Fruit fly (Drosophila melanogaster) S2 (cell line): Measurements from ENCODE around the gene Alp10.
A peak's percentile ranks its signal among the peaks of the same experiment; 100 is the strongest.

ENCODE experiments used
- CG8478 ChIP-seq: fragments of >200 bp; optimal IDR thresholded peaks from 2 replicates; lab custom pipeline; 2018
- CTCF ChIP-seq, 2 experiments: fragments of >200 bp; optimal IDR thresholded peaks; 2 replicates each; lab custom pipeline; 2018

The Alp10 gene

DNA sequence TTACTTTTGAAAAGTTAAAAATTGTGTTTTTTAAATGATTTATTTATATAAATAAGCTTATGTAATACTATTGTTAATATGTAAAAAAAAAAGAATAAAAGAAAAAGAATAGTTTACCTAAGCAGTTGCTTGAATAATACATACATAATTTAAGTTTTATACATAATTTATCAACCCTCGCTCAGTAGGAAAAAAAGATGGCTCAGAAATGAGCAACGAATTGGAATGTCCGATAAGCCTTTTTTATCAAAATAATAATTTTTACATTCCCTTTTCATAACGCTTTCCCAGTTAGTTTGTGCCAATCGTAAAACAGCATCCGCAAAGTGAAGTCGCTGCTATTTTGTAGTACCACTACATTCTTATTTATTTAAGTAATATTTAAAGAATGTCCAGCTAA is 9.4 kb upstream of the Alp10 start, which contains the start of gene mthl2:
Gene mthl2 (plus strand): TSS at position 301 of the 400 bp plus-strand sequence.
- no peak for TF ChIP-seq CG8478
- no peak for TF ChIP-seq CTCF (optimal IDR thresholded peaks at IDR 0.05; lab: Kevin White, UChicago)

dm6 chr3L:5603860-5604415 is 8.9 kb upstream of the Alp10 start, which contains the start of gene TM9SF3:
TSS of gene TM9SF3 (minus strand) at chr3L:5603979.
- TF ChIP-seq CTCF (optimal IDR thresholded peaks at IDR 0.05; lab: Kevin White, UChicago) (peak in 1 of 2 experiments; percentile 9), CG8478 (no peak)

dm6 chr3L:5599592-5599991 is 4.5 kb upstream of the Alp10 start, which contains the start of gene CG10591:
TSS of gene CG10591 (minus strand) at chr3L:5599692.
- TF ChIP-seq CG8478 (no peak), CTCF (optimal IDR thresholded peaks at IDR 0.05; lab: Kevin White, UChicago) (no peak)

DNA sequence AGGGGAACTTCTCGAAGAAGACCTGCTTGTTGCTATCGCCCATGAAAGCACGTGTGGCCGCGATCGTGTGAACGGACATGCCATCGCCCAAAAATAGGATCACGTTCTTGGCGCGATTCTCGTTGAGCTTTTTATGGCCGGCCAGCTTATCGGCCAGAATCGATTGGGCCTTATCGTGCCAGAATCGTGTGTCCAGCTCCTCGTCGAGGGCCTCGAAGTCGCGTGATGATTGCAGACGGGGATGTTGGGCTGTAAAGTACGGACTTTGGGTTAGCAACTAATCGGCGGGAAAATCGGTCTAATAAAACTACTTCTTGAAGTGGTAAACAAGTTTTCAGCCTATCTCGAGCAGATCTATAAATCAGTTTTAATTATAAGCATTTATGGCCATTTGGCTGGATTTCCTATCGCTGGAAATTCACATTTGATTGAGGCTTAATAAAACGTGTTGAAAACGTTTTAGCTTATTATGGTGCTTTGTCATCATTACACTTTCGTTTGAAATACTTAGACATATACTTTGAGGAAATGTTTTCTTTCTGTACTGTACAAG is 833 bp downstream of the Alp10 start:
- TF ChIP-seq CG8478: no peak

DNA sequence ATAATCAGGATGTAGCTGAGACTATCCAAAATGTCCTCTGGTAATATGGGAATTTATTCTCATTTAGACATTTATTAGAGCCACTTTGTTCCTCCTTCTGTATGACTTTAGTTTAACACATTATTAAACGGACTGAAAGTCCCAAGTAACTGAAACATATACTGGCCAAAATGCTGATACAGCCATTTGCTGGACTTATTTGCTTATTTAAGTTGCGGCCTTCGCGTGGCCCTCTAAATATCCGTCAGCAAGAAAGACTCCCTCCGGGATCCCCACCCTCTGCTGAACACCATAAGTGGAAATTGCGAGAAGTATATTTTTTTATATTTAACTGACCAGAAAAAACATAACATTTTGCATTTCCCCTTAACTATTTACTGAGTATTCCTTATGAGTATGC is 2.6 kb downstream of the Alp10 start, which contains the start of gene spo:
Gene spo (minus strand): TSS at position 135 of the 400 bp plus-strand sequence.
- TF ChIP-seq CTCF (optimal IDR thresholded peaks at IDR 0.05; lab: Kevin White, UChicago) (no peak), CG8478 (no peak)

dm6 chr3L:5583295-5583707 is 11.8 kb downstream of the Alp10 start:
- no peak for TF ChIP-seq CG8478
- peak in 1 of 2 experiments; percentile 56 for TF ChIP-seq CTCF (optimal IDR thresholded peaks at IDR 0.05; lab: Kevin White, UChicago)

DNA sequence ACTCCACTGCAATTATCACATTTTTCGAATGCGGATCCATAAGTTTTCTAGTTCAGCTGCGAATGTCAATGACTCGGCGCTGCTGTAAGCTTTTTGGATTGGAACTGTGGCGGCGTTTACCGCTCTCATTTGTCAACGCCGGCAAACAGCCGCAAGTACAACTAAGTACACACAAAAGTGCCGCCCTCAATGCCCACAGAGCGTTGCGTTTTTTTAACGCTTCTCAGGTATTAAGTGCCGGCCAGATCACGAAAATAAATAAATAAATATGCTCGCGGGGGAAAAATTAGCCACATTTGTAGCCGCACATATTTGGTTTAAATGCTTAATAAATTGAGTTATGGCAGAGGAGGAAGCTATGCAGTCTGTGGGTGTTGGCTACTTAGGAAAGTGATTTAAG is 13.5 kb downstream of the Alp10 start:
- TF ChIP-seq CG8478: no peak
- TF ChIP-seq CTCF (optimal IDR thresholded peaks at IDR 0.05; lab: Kevin White, UChicago): no peak

DNA sequence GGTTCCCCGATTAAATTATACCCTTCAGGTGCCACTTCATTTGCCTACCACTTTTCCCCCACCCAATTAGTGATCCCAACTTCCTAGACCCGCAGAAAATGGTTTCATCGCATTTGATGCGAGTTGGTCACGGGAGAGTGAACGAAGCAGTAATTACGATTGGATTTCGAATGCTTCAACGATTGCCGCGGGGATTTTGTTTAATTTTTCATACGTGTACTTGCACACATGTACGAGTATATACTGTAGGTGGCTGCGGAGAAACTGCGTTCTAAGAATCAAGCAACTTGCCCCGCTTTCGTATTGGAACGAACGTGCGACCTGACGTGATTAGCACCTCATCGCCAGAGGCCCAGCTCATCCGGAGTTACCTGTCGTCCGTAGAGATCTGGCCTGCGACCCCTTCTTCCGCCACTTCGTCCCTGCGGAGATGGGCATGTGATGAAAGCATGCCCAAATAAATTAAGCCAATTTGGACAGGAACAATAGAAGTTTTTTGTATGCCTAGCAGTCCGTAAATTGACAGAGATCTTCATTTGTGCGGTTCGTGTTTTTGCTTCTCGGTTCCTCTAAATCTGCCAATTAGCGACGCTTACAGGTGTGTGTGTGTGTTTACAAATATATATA is 14.5 kb downstream of the Alp10 start:
- TF ChIP-seq CG8478: no peak
- no peak for TF ChIP-seq CTCF (optimal IDR thresholded peaks at IDR 0.05; lab: Kevin White, UChicago)

DNA sequence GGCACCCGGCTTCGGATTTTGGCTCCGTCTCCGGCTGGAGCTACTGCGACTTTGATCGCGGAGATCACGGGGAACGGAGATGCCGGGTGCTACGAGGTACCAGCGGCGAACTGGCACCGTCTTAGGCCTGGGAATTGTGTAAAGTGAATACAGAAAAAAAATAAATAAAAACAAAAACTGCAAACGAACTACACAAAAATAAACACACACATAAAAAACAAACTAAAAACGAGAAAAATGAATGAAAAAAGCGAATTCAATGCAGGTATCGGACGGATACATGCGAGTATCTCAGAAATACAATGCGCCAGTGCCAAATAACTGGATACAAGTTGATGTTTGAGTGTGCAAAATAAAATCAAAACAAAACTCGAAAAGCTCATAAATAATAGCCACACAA is 15.3 kb downstream of the Alp10 start:
- no peak for TF ChIP-seq CTCF (optimal IDR thresholded peaks at IDR 0.05; lab: Kevin White, UChicago)
- no peak for TF ChIP-seq CG8478

DNA sequence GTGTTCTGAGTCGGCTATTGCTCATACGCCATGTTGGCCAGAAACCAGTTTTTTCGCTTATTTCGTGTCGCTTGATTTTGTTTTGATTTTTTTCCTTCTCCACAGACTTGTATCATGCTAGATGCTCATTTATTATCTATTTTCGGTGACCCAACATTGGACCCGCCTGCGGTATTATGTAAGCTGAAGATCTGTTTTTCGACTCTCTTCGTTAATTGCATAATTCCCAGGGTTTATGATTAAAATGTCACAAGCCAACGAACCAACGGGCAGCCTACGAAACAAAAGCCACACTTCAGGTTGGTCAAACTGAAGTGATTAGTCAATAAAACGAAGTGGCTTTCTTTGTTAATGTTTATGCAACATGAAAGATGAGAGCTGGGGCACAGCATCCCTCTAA is 16.5 kb downstream of the Alp10 start:
- TF ChIP-seq CG8478 (no peak), CTCF (optimal IDR thresholded peaks at IDR 0.05; lab: Kevin White, UChicago) (no peak)

- TF ChIP-seq CG8478: no peak
- no peak for TF ChIP-seq CTCF (optimal IDR thresholded peaks at IDR 0.05; lab: Kevin White, UChicago)
Observed at dm6 chr3L:5577250-5578138, 17.6 kb downstream of the Alp10 start, which contains the start of gene Msr-110. TSS of gene Msr-110 (minus strand) at chr3L:5577348.

DNA sequence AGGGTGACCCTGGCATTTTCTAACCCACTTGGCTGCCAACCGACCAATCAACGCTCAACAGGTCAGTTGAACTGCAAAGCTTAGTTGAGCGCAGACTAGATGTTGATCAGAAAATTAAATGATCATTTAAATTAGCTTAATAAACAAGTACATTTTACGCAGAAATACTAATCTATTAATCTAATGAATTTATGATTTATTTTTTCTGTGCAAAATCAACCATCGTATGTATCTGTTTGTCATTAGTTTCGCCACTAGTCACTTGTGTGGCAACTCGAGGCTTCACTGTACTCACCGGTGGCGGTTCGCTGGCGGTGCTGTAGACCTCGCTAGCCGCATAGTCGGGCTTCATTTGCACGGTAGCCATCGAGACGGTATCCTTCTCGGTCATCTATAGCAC is 18.5 kb downstream of the Alp10 start:
- TF ChIP-seq CTCF (optimal IDR thresholded peaks at IDR 0.05; lab: Kevin White, UChicago) (no peak), CG8478 (no peak)

DNA sequence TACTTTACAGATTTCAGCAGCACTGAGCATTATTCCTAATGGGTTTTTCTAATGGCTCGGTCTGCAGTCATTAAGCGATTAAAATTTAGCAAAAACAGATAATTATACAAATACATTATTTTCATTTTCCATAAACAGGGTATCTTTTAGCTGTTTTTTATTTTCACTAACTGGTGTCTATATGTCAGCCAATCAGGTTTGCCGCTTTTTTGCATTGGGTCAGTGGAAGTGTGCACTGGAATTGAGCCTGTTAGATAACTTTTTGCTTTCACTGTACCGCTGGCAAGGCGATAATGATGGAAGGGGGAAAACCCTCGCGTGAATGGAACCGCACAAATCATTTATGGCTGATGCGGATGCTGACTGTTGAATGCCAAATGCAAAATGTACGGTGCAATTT is 19.5 kb downstream of the Alp10 start:
- TF ChIP-seq CG8478 (no peak), CTCF (optimal IDR thresholded peaks at IDR 0.05; lab: Kevin White, UChicago) (no peak)

dm6 chr3L:5571051-5571450 is 24.0 kb downstream of the Alp10 start:
- no peak for TF ChIP-seq CTCF (optimal IDR thresholded peaks at IDR 0.05; lab: Kevin White, UChicago)
- no peak for TF ChIP-seq CG8478

DNA sequence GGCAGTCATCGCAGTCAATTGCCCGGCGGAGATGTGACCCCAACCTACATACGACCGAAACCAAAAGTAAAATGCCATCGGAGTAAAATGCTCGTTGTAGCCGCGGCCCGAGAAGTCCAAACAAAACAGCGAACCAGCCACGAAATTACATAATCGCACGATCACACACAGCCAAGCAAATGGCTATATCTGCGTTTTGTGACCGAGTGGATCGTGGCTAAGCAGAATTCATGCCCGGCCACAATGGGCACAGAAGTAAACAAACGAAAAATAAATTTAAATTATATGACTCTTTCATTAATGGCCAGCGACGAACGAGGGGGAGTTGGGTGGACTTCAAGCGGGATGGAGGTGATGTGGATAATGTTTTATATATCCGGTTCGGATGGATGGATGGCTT is 25.3 kb downstream of the Alp10 start:
- TF ChIP-seq CTCF (optimal IDR thresholded peaks at IDR 0.05; lab: Kevin White, UChicago) (no peak), CG8478 (no peak)
